Worm (Caenorhabditis elegans): ENCODE results near the gene srh-63.

The srh-63 gene

DNA sequence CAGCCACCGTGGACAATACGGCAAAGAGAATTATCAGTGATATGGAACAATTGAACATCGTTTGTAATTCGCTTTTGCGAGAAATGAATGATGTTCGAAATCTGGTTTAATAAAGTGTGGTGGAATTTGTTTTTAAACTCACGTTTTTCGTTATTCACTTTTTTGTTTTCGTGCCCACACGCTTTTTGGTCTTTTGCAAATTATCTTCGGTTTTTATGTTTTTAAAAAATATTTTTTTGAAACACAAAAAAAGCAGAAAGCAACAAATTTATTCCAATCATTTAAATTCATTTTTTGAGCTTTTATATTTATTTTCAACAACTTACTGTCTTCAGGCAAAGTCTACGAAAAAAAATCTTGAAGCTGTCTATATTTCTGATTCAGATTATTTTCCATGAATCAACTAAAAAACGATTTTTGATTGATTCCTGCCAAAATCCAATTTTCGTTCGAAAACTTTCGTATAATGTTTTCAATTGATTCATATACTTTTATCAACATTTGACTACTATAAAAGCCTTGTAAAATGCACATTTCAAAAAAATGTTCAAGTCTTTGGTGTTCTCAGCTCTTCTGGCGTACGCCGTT is 50.7 kb downstream of the srh-63 start, which contains the start of the genes Y57G11B.3 and Y57G11B.5:
Gene Y57G11B.3, minus strand, starts transcription at position 101 of the 588 bp plus-strand sequence.
Gene Y57G11B.5, plus strand, starts transcription at position 538 of the 588 bp plus-strand sequence.
- TF ChIP-seq him-1 (tag; optimal IDR thresholded peaks at IDR 0.05), result no peak
- TF ChIP-seq W03F9.2 (tag; optimal IDR thresholded peaks at IDR 0.05), result no peak
- TF ChIP-seq dao-5 (tag; optimal IDR thresholded peaks at IDR 0.05), result no peak
